Worm (Caenorhabditis elegans): ENCODE measurements around the gene F37C4.8.

ce11 chrIV:3860419-3860818, 20.6 kb downstream of the F37C4.8 start:
- TF ChIP-seq nhr-76 (tag; optimal IDR thresholded peaks at IDR 0.05) (no peak), snpc-4 (tag; optimal IDR thresholded peaks at IDR 0.05) (no peak), F10B5.3 (tag; optimal IDR thresholded peaks at IDR 0.05) (no peak), daf-8 (GFP tag; IDR thresholded peaks at IDR 0.05) (no peak), mdl-1 (tag; optimal IDR thresholded peaks at IDR 0.05) (no peak), pqm-1 (tag; optimal IDR thresholded peaks at IDR 0.05) (no peak), set-16 (GFP tag; IDR thresholded peaks at IDR 0.05) (no peak), fos-1 (tag; optimal IDR thresholded peaks at IDR 0.05) (no peak), ZK546.5 (tag; optimal IDR thresholded peaks at IDR 0.05) (no peak), skn-1 (tag; optimal IDR thresholded peaks at IDR 0.05) (no peak), F49E8.2 (tag; optimal IDR thresholded peaks at IDR 0.05; ENCODE audit: borderline replicate concordance) (no peak), tag-97 (GFP tag; IDR thresholded peaks at IDR 0.05) (no peak)

All from whole organism, L4 larva.